Fruit fly (Drosophila melanogaster): ENCODE results near the gene Surf6.

Surf6 gene

DNA sequence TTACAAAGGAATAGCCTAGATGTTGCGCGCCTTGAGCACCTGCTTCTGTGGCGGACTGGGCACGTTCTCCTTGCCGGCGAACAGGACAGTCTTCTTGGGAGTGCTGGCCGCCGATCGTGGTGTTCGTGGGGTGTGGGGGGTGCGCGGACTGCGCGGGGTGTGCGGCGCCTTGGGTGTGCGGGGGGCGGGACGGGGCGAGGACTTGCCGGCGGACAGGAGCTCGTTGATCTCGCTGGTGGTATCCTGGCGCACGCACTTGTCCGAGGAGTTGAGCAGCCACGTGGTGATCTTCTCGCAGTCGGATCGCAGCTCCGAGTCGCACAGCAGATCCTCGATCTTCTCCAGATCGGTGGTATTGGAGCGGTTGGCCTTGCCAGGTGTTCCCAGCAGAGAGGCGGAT is 27.5 kb upstream of the Surf6 start:
- peak; percentile 23; the same call in 1 of the 2 replicates for TF ChIP-seq crol (GFP tag; IDR thresholded peaks at IDR 0.05)
- no peak for TF ChIP-seq CG1024 (GFP tag; IDR thresholded peaks at IDR 0.05)
- TF ChIP-seq HLH4C (GFP tag; IDR thresholded peaks at IDR 0.05; ENCODE audit: partially characterized antibody) = 0 out of 3 replicates have a peak, but pooled peaks have one; percentile 27
- no peak for TF ChIP-seq Mad (GFP tag; optimal IDR thresholded peaks at IDR 0.05)
- TF ChIP-seq MTF-1 (GFP tag; optimal IDR thresholded peaks at IDR 0.05; ENCODE audit: borderline replicate concordance) = no peak
- peak; percentile 39 for TF ChIP-seq Hr39 (optimal IDR thresholded peaks at IDR 0.05)

DNA sequence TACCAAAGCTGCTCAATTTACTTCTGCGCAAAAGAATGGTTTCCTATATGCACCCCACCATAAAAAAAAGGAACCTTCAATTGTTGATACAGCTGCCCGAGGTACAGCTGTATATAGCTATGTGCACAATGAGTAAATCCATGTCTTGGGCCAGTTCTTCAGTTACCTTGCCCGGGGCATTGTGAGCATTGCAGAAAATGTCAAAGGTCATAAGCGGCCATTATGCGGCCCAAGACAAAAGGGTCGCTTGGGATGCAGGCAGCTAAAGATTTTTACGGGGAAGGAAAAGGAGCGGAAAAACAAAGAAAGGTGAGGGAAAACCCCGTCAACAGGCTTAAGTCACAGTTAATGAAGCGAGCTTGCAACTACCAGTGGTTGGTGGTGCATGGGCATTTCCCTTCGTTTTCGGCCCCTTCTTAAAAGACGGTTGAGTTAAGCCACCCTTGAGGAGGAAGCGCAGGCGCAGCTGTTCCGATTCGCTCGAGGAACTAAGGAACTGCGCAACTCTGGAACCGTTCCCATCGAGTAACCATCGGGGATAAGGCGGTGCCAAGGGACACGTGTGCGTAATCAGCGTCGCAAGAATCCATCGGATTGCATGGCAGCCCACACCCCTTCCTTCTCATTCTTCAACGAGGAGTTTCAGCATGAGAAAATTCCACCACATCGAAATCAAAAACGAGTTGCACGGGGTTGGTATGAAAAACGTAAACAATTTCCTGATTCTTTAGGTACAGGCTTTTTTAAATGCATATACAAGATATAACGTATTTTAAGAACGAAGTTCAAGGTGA is 26.4 kb upstream of the Surf6 start:
- TF ChIP-seq nerfin-1 (tag; optimal IDR thresholded peaks at IDR 0.05) = peak; percentile 92
- peak in 1 of 2 experiments; percentile 95 for TF ChIP-seq tll (GFP tag; optimal IDR thresholded peaks at IDR 0.05)
- TF ChIP-seq vvl (GFP tag; IDR thresholded peaks at IDR 0.05) = no peak
- no peak for TF ChIP-seq CG7357 (GFP tag; IDR thresholded peaks at IDR 0.05)
- TF ChIP-seq Vsx1 (GFP tag; optimal IDR thresholded peaks at IDR 0.05) = no peak
- peak; percentile 78 for TF ChIP-seq D (optimal IDR thresholded peaks at IDR 0.05)
- TF ChIP-seq D (GFP tag; optimal IDR thresholded peaks at IDR 0.05) = peak; percentile 8
- TF ChIP-seq ewg (GFP tag; optimal IDR thresholded peaks at IDR 0.05) = peak; percentile 35
- TF ChIP-seq kni (GFP tag; optimal IDR thresholded peaks at IDR 0.05) = peak; percentile 44
- TF ChIP-seq twi (tag; optimal IDR thresholded peaks at IDR 0.05) = peak; percentile 40
- peak; percentile 86 for TF ChIP-seq zen (tag; optimal IDR thresholded peaks at IDR 0.05)
- TF ChIP-seq cad (GFP tag; optimal IDR thresholded peaks at IDR 0.05) = peak; percentile 59
- peak; percentile 50 for TF ChIP-seq Kr (GFP tag; optimal IDR thresholded peaks at IDR 0.05)
- TF ChIP-seq CG11093 (GFP tag; IDR thresholded peaks at IDR 0.05) = 0 out of 3 replicates have a peak, but pooled peaks have one; percentile 29
- TF ChIP-seq pros (GFP tag; optimal IDR thresholded peaks at IDR 0.05) = peak; percentile 98

DNA sequence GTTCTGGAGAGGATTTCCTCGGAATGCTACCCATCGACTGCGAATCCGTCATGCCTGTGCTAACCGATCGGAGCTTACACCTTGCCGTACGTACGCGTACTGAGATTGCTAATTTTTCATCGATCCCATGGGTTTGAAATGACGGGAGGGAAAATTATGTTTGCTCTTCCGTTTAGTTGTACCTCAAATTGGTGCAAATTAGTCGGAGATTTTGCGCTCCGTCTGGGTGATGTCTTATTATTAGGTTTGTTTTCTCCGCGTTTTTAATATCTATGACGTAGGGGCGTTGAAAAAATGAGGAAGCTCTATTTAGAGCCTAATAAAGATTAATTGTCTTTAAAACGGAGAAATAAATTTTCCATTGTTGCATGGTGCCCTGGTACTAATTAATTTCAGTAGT is 23.9 kb upstream of the Surf6 start, which contains the start of gene CG4459:
Gene CG4459 (minus strand): TSS at position 101 of the 400 bp plus-strand sequence.
- TF ChIP-seq CG3407 (GFP tag; optimal IDR thresholded peaks at IDR 0.05) (no peak), CG11560 (tag; IDR thresholded peaks at IDR 0.05) (no peak), CG12219 (GFP tag; optimal IDR thresholded peaks at IDR 0.05) (no peak), HLH54F (GFP tag; optimal IDR thresholded peaks at IDR 0.05) (no peak), CG18476 (GFP tag; optimal IDR thresholded peaks at IDR 0.05) (no peak), CG11093 (GFP tag; IDR thresholded peaks at IDR 0.05) (no peak), CG11695 (GFP tag; IDR thresholded peaks at IDR 0.05) (no peak), Fer1 (GFP tag; optimal IDR thresholded peaks at IDR 0.05) (no peak), eyg (GFP tag; optimal IDR thresholded peaks at IDR 0.05) (no peak), CG6175 (GFP tag; IDR thresholded peaks at IDR 0.05) (no peak)

DNA sequence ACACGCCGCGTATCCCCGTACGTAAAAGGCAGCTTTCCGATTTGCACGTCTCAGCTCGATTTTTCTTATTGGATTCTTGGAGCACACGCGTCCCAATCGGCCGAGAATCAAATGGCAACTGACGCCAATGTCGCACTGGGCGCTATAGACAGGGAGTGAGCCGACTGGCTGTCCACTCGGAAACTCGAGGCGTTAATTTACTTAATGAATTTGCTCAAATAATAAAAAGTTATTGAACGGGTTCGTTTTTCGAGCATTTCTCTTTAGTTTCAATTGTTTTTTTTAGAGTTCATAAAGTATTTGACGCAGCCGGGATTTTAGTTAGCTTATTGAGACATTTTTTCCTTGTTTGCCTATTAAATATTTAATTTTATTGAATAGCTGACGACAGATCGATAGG is 20.6 kb upstream of the Surf6 start, which contains the start of gene CG4462:
Gene CG4462 (minus strand): TSS at position 101 of the 400 bp plus-strand sequence.
- TF ChIP-seq abd-A (tag; optimal IDR thresholded peaks at IDR 0.05) = no peak
- no peak for TF ChIP-seq CG7357 (GFP tag; IDR thresholded peaks at IDR 0.05)
- peak in 1 of 2 experiments; percentile 20 for TF ChIP-seq insv (GFP tag; optimal IDR thresholded peaks at IDR 0.05)
- TF ChIP-seq maf-S (GFP tag; optimal IDR thresholded peaks at IDR 0.05) = no peak
